Worm (Caenorhabditis elegans) whole organism, midembryonic: Measurements from ENCODE around the gene srz-1.

Experiments used
- T22C8.4 ChIP-seq: fragments of 200-800 bp; sonication (Bioruptor generic); IDR thresholded peaks from 2 replicates; pipeline ENCODE4 v1.3.6; 2022; ENCODE audit warnings: missing genetic modification characterization, missing compliant biosample characterization
- tab-1 ChIP-seq: fragments of 200-800 bp; sonication (Bioruptor generic); IDR thresholded peaks from 2 replicates; pipeline ENCODE4 v1.3.6; 2022; ENCODE audit warnings: missing genetic modification characterization, missing compliant biosample characterization
- ztf-23 ChIP-seq: fragments of 200-800 bp; sonication (Bioruptor generic); IDR thresholded peaks from 2 replicates; pipeline ENCODE4 v1.3.6; 2022; ENCODE audit warnings: missing genetic modification reagents, missing genetic modification characterization, missing compliant biosample characterization
- ztf-29 ChIP-seq: fragments of 200-800 bp; sonication (Bioruptor generic); IDR thresholded peaks from 2 replicates; pipeline ENCODE4 v1.3.6; 2022; ENCODE audit warnings: missing genetic modification reagents, missing genetic modification characterization, missing compliant biosample characterization

DNA sequence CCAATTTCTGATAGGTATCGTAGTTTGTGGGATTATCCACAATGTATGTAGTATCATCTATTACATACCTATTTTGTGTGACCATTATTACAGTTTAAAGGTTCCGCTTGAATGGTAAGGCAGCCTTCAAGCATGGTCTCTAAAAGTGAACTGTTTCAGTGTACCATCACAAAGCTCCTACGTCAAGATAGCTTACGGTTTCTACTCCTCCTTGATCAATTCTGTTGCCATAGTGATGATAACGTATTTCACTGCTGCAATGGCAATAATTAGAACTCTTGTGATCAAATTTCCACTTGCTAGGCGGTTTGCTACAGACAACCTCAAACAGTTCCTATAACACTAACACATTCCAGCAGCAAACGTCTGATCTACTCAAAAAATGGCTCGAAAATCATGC is 7.7 kb downstream of the srz-1 start:
- TF ChIP-seq ztf-23 (GFP tag; lab: Robert Waterston, UW) = no peak
- TF ChIP-seq ztf-29 (GFP tag; lab: Robert Waterston, UW) = no peak
- no peak for TF ChIP-seq tab-1 (GFP tag; lab: Robert Waterston, UW)
- no peak for TF ChIP-seq T22C8.4 (GFP tag; lab: Robert Waterston, UW)
